Worm (Caenorhabditis elegans): ENCODE results near the gene mans-3.

The mans-3 gene

DNA sequence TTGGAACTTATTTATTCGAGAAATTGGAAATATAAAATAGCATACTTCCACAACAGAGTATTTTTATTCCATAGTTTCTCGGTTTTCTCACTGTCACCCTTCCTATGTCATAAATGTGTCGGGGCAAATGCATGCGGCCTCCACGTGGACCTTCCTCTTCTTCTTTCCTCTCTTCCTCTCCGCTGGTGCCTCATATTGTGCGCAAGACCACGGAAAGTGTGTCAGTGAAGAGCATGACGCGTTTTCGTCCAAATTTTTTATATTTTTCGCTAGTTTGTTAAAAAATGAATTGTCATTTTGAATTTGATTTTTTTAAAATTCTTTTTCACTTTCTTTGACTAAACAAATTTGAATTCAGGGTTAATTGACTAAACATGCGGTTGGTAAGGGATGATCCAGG lies at the start of gene mans-3:
Gene mans-3 (plus strand): TSS at position 359 of the 400 bp plus-strand sequence.
- TF ChIP-seq nhr-71 (tag; optimal IDR thresholded peaks at IDR 0.05) (peak; percentile 96), isw-1 (GFP tag; IDR thresholded peaks at IDR 0.05) (peak; percentile 69), nhr-28 (tag; optimal IDR thresholded peaks at IDR 0.05) (no peak), snu-23 (GFP tag; optimal IDR thresholded peaks at IDR 0.05) (peak; percentile 97), aly-2 (tag; optimal IDR thresholded peaks at IDR 0.05) (peak; percentile 61), xbp-1 (tag; optimal IDR thresholded peaks at IDR 0.05) (peak; percentile 95), C34B4.2 (tag; optimal IDR thresholded peaks at IDR 0.05) (no peak), nhr-84 (tag; optimal IDR thresholded peaks at IDR 0.05) (no peak), ztf-11 (tag; optimal IDR thresholded peaks at IDR 0.05) (peak in 1 of 2 experiments; percentile 65), nhr-19 (GFP tag; conservative IDR thresholded peaks at IDR 0.05) (peak; percentile 89), lir-3 (tag; optimal IDR thresholded peaks at IDR 0.05; ENCODE audit: poor library complexity) (peak; percentile 58), nhr-237 (tag; optimal IDR thresholded peaks at IDR 0.05) (peak; percentile 35), lin-35 (GFP tag; optimal IDR thresholded peaks at IDR 0.05) (peak; percentile 72 to 91), lin-13 (GFP tag; optimal IDR thresholded peaks at IDR 0.05) (peak; percentile 83), pax-3 (tag; optimal IDR thresholded peaks at IDR 0.05) (peak; percentile 76), unc-62 (GFP tag; optimal IDR thresholded peaks at IDR 0.05) (no peak), fkh-10 (GFP tag; optimal IDR thresholded peaks at IDR 0.05) (peak; percentile 82), lin-39 (tag; optimal IDR thresholded peaks at IDR 0.05) (peak; percentile 78), ceh-90 (tag; optimal IDR thresholded peaks at IDR 0.05) (no peak), rnt-1 (tag; optimal IDR thresholded peaks at IDR 0.05) (peak; percentile 94), elt-3 (tag; optimal IDR thresholded peaks at IDR 0.05) (peak in 2 of 6 experiments; percentile 75 to 89), mef-2 (tag; optimal IDR thresholded peaks at IDR 0.05) (peak; percentile 75), pqm-1 (tag; optimal IDR thresholded peaks at IDR 0.05) (no peak), irx-1 (tag; optimal IDR thresholded peaks at IDR 0.05) (peak; percentile 77), Y116A8C.19 (tag; optimal IDR thresholded peaks at IDR 0.05; ENCODE audit: borderline replicate concordance) (no peak), unc-98 (GFP tag; IDR thresholded peaks at IDR 0.05) (no peak), tbx-2 (tag; optimal IDR thresholded peaks at IDR 0.05) (peak; percentile 92), sox-4 (tag; optimal IDR thresholded peaks at IDR 0.05) (peak; percentile 58), zip-4 (GFP tag; optimal IDR thresholded peaks at IDR 0.05) (peak; percentile 46), swsn-7 (tag; optimal IDR thresholded peaks at IDR 0.05) (peak; percentile 94), elt-2 (tag; optimal IDR thresholded peaks at IDR 0.05) (peak; percentile 74), mdl-1 (tag; optimal IDR thresholded peaks at IDR 0.05) (peak; percentile 76 to 99), vab-15 (tag; optimal IDR thresholded peaks at IDR 0.05) (no peak), dpl-1 (GFP tag; optimal IDR thresholded peaks at IDR 0.05) (peak; percentile 71 to 80 (median 80)), hpl-2 (GFP tag; optimal IDR thresholded peaks at IDR 0.05) (peak; percentile 58), mep-1 (tag; optimal IDR thresholded peaks at IDR 0.05) (peak; percentile 97), skn-1 (tag; optimal IDR thresholded peaks at IDR 0.05) (peak; percentile 70), nhr-47 (tag; optimal IDR thresholded peaks at IDR 0.05) (peak; percentile 93), snpc-4 (tag; optimal IDR thresholded peaks at IDR 0.05) (peak; percentile 74), nhr-20 (tag; optimal IDR thresholded peaks at IDR 0.05) (peak; percentile 95), efl-3 (GFP tag; optimal IDR thresholded peaks at IDR 0.05) (no peak), lin-15B (tag; optimal IDR thresholded peaks at IDR 0.05) (peak; percentile 54), ztf-4 (tag; optimal IDR thresholded peaks at IDR 0.05) (peak; percentile 77), efl-1 (optimal IDR thresholded peaks at IDR 0.05) (peak; percentile 76 to 77), efl-1 (GFP tag; optimal IDR thresholded peaks at IDR 0.05 in 1 of 2) (peak; percentile 70 to 96), nhr-85 (tag) (peak; percentile 95), F16B12.6 (tag; optimal IDR thresholded peaks at IDR 0.05) (peak; percentile 38), unc-86 (tag; optimal IDR thresholded peaks at IDR 0.05) (peak; percentile 85), tlp-1 (tag; optimal IDR thresholded peaks at IDR 0.05) (no peak), nhr-12 (tag; optimal IDR thresholded peaks at IDR 0.05) (no peak), pag-3 (tag; optimal IDR thresholded peaks at IDR 0.05; ENCODE audit: borderline replicate concordance, insufficient read depth) (no peak), sup-37 (GFP tag; optimal IDR thresholded peaks at IDR 0.05) (peak; percentile 67), egl-13 (tag; optimal IDR thresholded peaks at IDR 0.05) (peak; percentile 84), nhr-11 (tag; optimal IDR thresholded peaks at IDR 0.05) (peak; percentile 57)

Measured in whole organism, L1 larva.